Worm (Caenorhabditis elegans) whole organism, mixed stage, embryonic: ENCODE data around the gene srx-60.

ENCODE experiments used
- blmp-1 ChIP-seq: fragments of 150-350 bp; optimal IDR thresholded peaks from 2 replicates; lab custom pipeline; 2014; ENCODE audit warnings: missing biosample characterization, missing genetic modification characterization
- cnd-1 ChIP-seq: fragments of 200-800 bp; sonication (Bioruptor generic); optimal IDR thresholded peaks from 2 replicates; lab custom pipeline; 2018; ENCODE audit warnings: mild to moderate bottlenecking, missing genetic modification characterization, missing compliant biosample characterization
- elt-3 ChIP-seq: fragments of 150-350 bp; optimal IDR thresholded peaks from 2 replicates; lab custom pipeline; 2014; ENCODE audit warnings: missing biosample characterization, missing genetic modification characterization
- lin-32 ChIP-seq: fragments of 200-800 bp; sonication (Bioruptor generic); optimal IDR thresholded peaks from 2 replicates; lab custom pipeline; 2018; ENCODE audit warnings: mild to moderate bottlenecking, missing genetic modification characterization, missing compliant biosample characterization
- mab-5 ChIP-seq: fragments of 150-350 bp; optimal IDR thresholded peaks from 2 replicates; lab custom pipeline; 2014; ENCODE audit warnings: missing biosample characterization, missing genetic modification characterization
- nhr-12 ChIP-seq: fragments of 150-350 bp; optimal IDR thresholded peaks from 2 replicates; lab custom pipeline; 2014; ENCODE audit warnings: missing biosample characterization, missing genetic modification characterization
- nhr-237 ChIP-seq: fragments of 150-350 bp; optimal IDR thresholded peaks from 2 replicates; lab custom pipeline; 2014; ENCODE audit warnings: missing biosample characterization, missing genetic modification characterization
- nhr-76 ChIP-seq: sonication (generic microtip); optimal IDR thresholded peaks from 2 replicates; lab custom pipeline; 2017; ENCODE audit warnings: missing biosample characterization, missing genetic modification characterization
- pha-4 ChIP-seq: fragments of 150-350 bp; optimal IDR thresholded peaks from 2 replicates; lab custom pipeline; 2018; ENCODE audit warnings: missing biosample characterization, missing genetic modification reagents, missing genetic modification characterization
- snpc-4 ChIP-seq: fragments of 150-350 bp; optimal IDR thresholded peaks from 2 replicates; lab custom pipeline; 2014; ENCODE audit warnings: missing biosample characterization, missing genetic modification characterization
- unc-39 ChIP-seq: fragments of 150-350 bp; optimal IDR thresholded peaks from 2 replicates; lab custom pipeline; 2014; ENCODE audit warnings: missing biosample characterization, missing genetic modification characterization
- unc-62 ChIP-seq: fragments of 150-350 bp; optimal IDR thresholded peaks from 2 replicates; lab custom pipeline; 2014; ENCODE audit warnings: missing biosample characterization, missing genetic modification reagents, missing genetic modification characterization

DNA sequence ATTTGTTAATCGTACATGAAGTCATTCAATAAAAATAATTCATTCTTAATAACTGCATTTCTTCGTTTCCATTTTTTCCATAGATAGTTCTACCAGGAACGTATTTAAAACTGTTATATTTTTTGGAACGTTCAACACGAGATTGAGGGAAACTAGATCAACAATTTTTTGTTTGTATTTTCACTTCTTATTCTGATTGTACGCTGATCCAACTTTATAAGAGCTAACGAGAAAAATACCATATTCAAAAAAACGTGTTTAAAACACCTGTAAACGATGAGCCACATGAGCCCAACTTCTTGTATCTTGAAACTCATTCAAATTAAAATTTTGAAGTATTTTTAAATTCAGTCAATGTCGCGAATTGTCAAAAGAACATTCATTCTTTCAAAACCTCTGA is 15.9 kb downstream of the srx-60 start:
- TF ChIP-seq nhr-12 (tag; lab: Kevin White, UChicago) = no peak
- no peak for TF ChIP-seq unc-62
- no peak for TF ChIP-seq elt-3 (tag; lab: Kevin White, UChicago)
- no peak for TF ChIP-seq cnd-1
- TF ChIP-seq blmp-1 = no peak
- no peak for TF ChIP-seq unc-39 (tag; lab: Kevin White, UChicago)
- TF ChIP-seq nhr-237 (tag; lab: Kevin White, UChicago) = no peak
- no peak for TF ChIP-seq mab-5 (tag; lab: Kevin White, UChicago)
- TF ChIP-seq snpc-4 (tag; lab: Kevin White, UChicago) = no peak
- no peak for TF ChIP-seq pha-4 (tag; lab: Kevin White, UChicago)
- no peak for TF ChIP-seq nhr-76 (tag; lab: Kevin White, UChicago)
- no peak for TF ChIP-seq lin-32 (GFP tag; lab: Kevin White, UChicago)
